Fruit fly (Drosophila melanogaster) whole organism, embryonic: Measurements from ENCODE around the gene CG13676.
A peak's percentile ranks its signal among the peaks of the same experiment; 100 is the strongest.

ENCODE experiments used
- Blimp-1 ChIP-seq: fragments of 200-800 bp; sonication (Bioruptor generic); optimal IDR thresholded peaks from 3 replicates; lab custom pipeline; 2018; ENCODE audit warnings: missing biosample characterization, missing genetic modification characterization, mild to moderate bottlenecking, moderate library complexity, missing genetic modification reagents
- C15 ChIP-seq: fragments of 200-800 bp; sonication (Bioruptor generic); IDR thresholded peaks from 3 replicates; pipeline ENCODE4 v1.3.6; 2022; ENCODE audit warnings: missing biosample characterization, missing genetic modification characterization
- CG10321 ChIP-seq: fragments of 200-800 bp; sonication (Bioruptor generic); IDR thresholded peaks from 2 replicates; pipeline ENCODE4 v1.3.6; 2022; ENCODE audit warnings: missing biosample characterization, missing genetic modification characterization
- CG1233 ChIP-seq: fragments of 200-800 bp; sonication (Bioruptor generic); optimal IDR thresholded peaks from 4 replicates; lab custom pipeline; 2018; ENCODE audit warnings: missing biosample characterization, mild to moderate bottlenecking, missing genetic modification characterization
- CG14014 ChIP-seq: fragments of 200-800 bp; sonication (Bioruptor generic); IDR thresholded peaks from 2 replicates; pipeline ENCODE4 v1.3.6; 2022; ENCODE audit warnings: missing biosample characterization, missing genetic modification characterization
- CG15601 ChIP-seq: fragments of 200-800 bp; sonication (Bioruptor generic); optimal IDR thresholded peaks from 3 replicates; lab custom pipeline; 2019; ENCODE audit warnings: missing biosample characterization, mild to moderate bottlenecking, missing genetic modification characterization, moderate library complexity
- CG1603 ChIP-seq: fragments of 200-800 bp; sonication (Bioruptor generic); optimal IDR thresholded peaks from 2 replicates; lab custom pipeline; 2019; ENCODE audit warnings: missing biosample characterization, mild to moderate bottlenecking, missing genetic modification characterization, moderate library complexity
- CG17361 ChIP-seq: fragments of 200-800 bp; sonication (Bioruptor generic); IDR thresholded peaks from 3 replicates; pipeline ENCODE4 v1.3.6; 2022; ENCODE audit warnings: missing biosample characterization, missing genetic modification characterization
- CG1792 ChIP-seq: fragments of 200-800 bp; sonication (Bioruptor generic); optimal IDR thresholded peaks from 2 replicates; lab custom pipeline; 2016; ENCODE audit warnings: missing biosample characterization, missing genetic modification characterization
- CG1832 ChIP-seq: fragments of 200-800 bp; sonication (Bioruptor generic); optimal IDR thresholded peaks from 2 replicates; lab custom pipeline; 2017; ENCODE audit warnings: missing biosample characterization, mild to moderate bottlenecking, missing genetic modification characterization, inconsistent platforms
- CG2199 ChIP-seq: fragments of 200-800 bp; sonication (Bioruptor generic); IDR thresholded peaks from 3 replicates; pipeline ENCODE4 v1.3.6; 2022; ENCODE audit warnings: missing biosample characterization, missing genetic modification characterization
- CG2712 ChIP-seq: fragments of 200-800 bp; optimal IDR thresholded peaks from 3 replicates; lab custom pipeline; 2019; ENCODE audit warnings: missing biosample characterization, mild to moderate bottlenecking, missing genetic modification characterization, moderate library complexity
- CG8924 ChIP-seq: fragments of 200-800 bp; optimal IDR thresholded peaks from 3 replicates; lab custom pipeline; 2019; ENCODE audit warnings: missing biosample characterization, mild to moderate bottlenecking, missing genetic modification characterization, moderate library complexity
- CG9437 ChIP-seq: fragments of 200-800 bp; sonication (Bioruptor generic); optimal IDR thresholded peaks from 2 replicates; lab custom pipeline; 2018; ENCODE audit warnings: missing biosample characterization, mild to moderate bottlenecking, missing genetic modification characterization
- Camta ChIP-seq: fragments of 200-800 bp; sonication (Bioruptor generic); optimal IDR thresholded peaks from 2 replicates; lab custom pipeline; 2016; ENCODE audit warnings: missing biosample characterization, missing genetic modification characterization
- D ChIP-seq, 2 experiments: fragments of 200-800 bp in 1 of 2; fragments of >200 bp in 1 of 2; sonication (Bioruptor generic) in 1 of 2; optimal IDR thresholded peaks; 2 replicates in 1 of 2; 3 replicates in 1 of 2; lab custom pipeline; 2017; ENCODE audit warnings: mild to moderate bottlenecking in 1 of 2, missing biosample characterization in 1 of 2, missing genetic modification characterization in 1 of 2, missing genetic modification reagents in 1 of 2
- Dbx ChIP-seq: fragments of 200-800 bp; sonication (Bioruptor generic); IDR thresholded peaks from 3 replicates; pipeline ENCODE4 v1.3.6; 2022; ENCODE audit warnings: missing biosample characterization, missing genetic modification characterization
- Dp ChIP-seq: fragments of 200-800 bp; sonication (Bioruptor generic); optimal IDR thresholded peaks from 2 replicates; lab custom pipeline; 2018; ENCODE audit warnings: missing biosample characterization, mild to moderate bottlenecking, missing genetic modification characterization, moderate library complexity
- E2f2 ChIP-seq: fragments of 200-800 bp; sonication (Bioruptor generic); IDR thresholded peaks from 2 replicates; pipeline ENCODE4 v1.3.6; 2022; ENCODE audit warnings: missing biosample characterization, missing genetic modification characterization
- Eip74EF ChIP-seq, 2 experiments: fragments of 200-800 bp in 1 of 2; fragments of >200 bp in 1 of 2; sonication (Bioruptor generic) in 1 of 2; optimal IDR thresholded peaks; 2 replicates each; lab custom pipeline; 2017 to 2019; ENCODE audit warnings: missing biosample characterization in 2 of 2, missing genetic modification characterization in 2 of 2, mild to moderate bottlenecking in 1 of 2, moderate library complexity in 1 of 2
- Elba2 ChIP-seq: fragments of 200-800 bp; sonication (Bioruptor generic); optimal IDR thresholded peaks from 3 replicates; lab custom pipeline; 2016; ENCODE audit warnings: missing biosample characterization, missing genetic modification characterization
- Fer3 ChIP-seq: fragments of 200-800 bp; sonication (Bioruptor generic); optimal IDR thresholded peaks from 2 replicates; lab custom pipeline; 2018; ENCODE audit warnings: missing biosample characterization, mild to moderate bottlenecking, missing genetic modification characterization, moderate library complexity
- Gsc ChIP-seq: fragments of 200-800 bp; sonication (Bioruptor generic); IDR thresholded peaks from 2 replicates; pipeline ENCODE4 v1.3.6; 2022; ENCODE audit warnings: missing biosample characterization, missing genetic modification characterization
- Lim3 ChIP-seq: fragments of 200-800 bp; sonication (Bioruptor generic); IDR thresholded peaks from 2 replicates; pipeline ENCODE4 v1.3.6; 2022; ENCODE audit warnings: missing biosample characterization, missing genetic modification characterization
- NK7.1 ChIP-seq: fragments of 200-800 bp; sonication (Bioruptor generic); optimal IDR thresholded peaks from 3 replicates; lab custom pipeline; 2016; ENCODE audit warnings: missing biosample characterization, missing genetic modification characterization
- Ptx1 ChIP-seq: fragments of 200-800 bp; sonication (Bioruptor generic); IDR thresholded peaks from 2 replicates; pipeline ENCODE4 v1.3.6; 2022; ENCODE audit warnings: missing biosample characterization, missing genetic modification characterization
- Ravus ChIP-seq: fragments of 200-800 bp; sonication (Bioruptor generic); IDR thresholded peaks from 2 replicates; pipeline ENCODE4 v1.3.6; 2022; ENCODE audit warnings: missing biosample characterization, missing genetic modification characterization
- Rfx ChIP-seq: fragments of 200-800 bp; sonication (Bioruptor generic); IDR thresholded peaks from 2 replicates; pipeline ENCODE4 v1.3.6; 2022; ENCODE audit warnings: missing biosample characterization, missing genetic modification characterization
- Scr ChIP-seq: fragments of 200-800 bp; sonication (Bioruptor generic); IDR thresholded peaks from 2 replicates; pipeline ENCODE4 v1.3.6; 2022; ENCODE audit warnings: missing biosample characterization, missing genetic modification characterization; ENCODE audit not compliant: partially characterized antibody
- Sin3A ChIP-seq: fragments of >200 bp; optimal IDR thresholded peaks from 2 replicates; lab custom pipeline; 2018
- Vsx1 ChIP-seq: fragments of 200-800 bp; sonication (Bioruptor generic); optimal IDR thresholded peaks from 2 replicates; lab custom pipeline; 2017; ENCODE audit warnings: missing biosample characterization, mild to moderate bottlenecking, missing genetic modification characterization, missing genetic modification reagents
- Xrp1 ChIP-seq: fragments of 200-800 bp; sonication (Bioruptor generic); IDR thresholded peaks from 2 replicates; pipeline ENCODE4 v1.3.6; 2022; ENCODE audit warnings: missing biosample characterization, missing genetic modification characterization
- croc ChIP-seq: fragments of 200-800 bp; sonication (Bioruptor generic); conservative IDR thresholded peaks from 3 replicates; pipeline ENCODE4 v1.3.6; 2022; ENCODE audit warnings: missing biosample characterization, missing genetic modification characterization
- danr ChIP-seq: fragments of 200-800 bp; sonication (Bioruptor generic); IDR thresholded peaks from 2 replicates; pipeline ENCODE4 v1.3.6; 2022; ENCODE audit warnings: missing biosample characterization, missing genetic modification characterization
- dysf ChIP-seq: fragments of 200-800 bp; sonication (Bioruptor generic); IDR thresholded peaks from 3 replicates; pipeline ENCODE4 v1.3.6; 2022; ENCODE audit warnings: missing biosample characterization, missing genetic modification characterization
- grau ChIP-seq: fragments of 200-800 bp; optimal IDR thresholded peaks from 3 replicates; lab custom pipeline; 2019; ENCODE audit warnings: missing biosample characterization, mild to moderate bottlenecking, missing genetic modification characterization, moderate library complexity
- gsb-n ChIP-seq: fragments of 200-800 bp; sonication (Bioruptor generic); optimal IDR thresholded peaks from 3 replicates; lab custom pipeline; 2018; ENCODE audit warnings: missing biosample characterization, mild to moderate bottlenecking, missing genetic modification characterization
- lilli ChIP-seq: fragments of 200-800 bp; sonication (Bioruptor generic); optimal IDR thresholded peaks from 3 replicates; lab custom pipeline; 2016; ENCODE audit warnings: missing biosample characterization, missing genetic modification characterization
- maf-S ChIP-seq: fragments of 200-800 bp; sonication (Bioruptor generic); optimal IDR thresholded peaks from 2 replicates; lab custom pipeline; 2016; ENCODE audit warnings: missing biosample characterization, missing genetic modification characterization
- p53 ChIP-seq: fragments of 200-800 bp; sonication (Bioruptor generic); optimal IDR thresholded peaks from 2 replicates; lab custom pipeline; 2016; ENCODE audit warnings: missing biosample characterization, missing genetic modification characterization
- pho ChIP-seq: fragments of 200-800 bp; sonication (Bioruptor generic); optimal IDR thresholded peaks from 2 replicates; lab custom pipeline; 2016; ENCODE audit warnings: missing biosample characterization, missing genetic modification characterization
- pita ChIP-seq: fragments of 200-800 bp; sonication (Bioruptor generic); optimal IDR thresholded peaks from 2 replicates; lab custom pipeline; 2017; ENCODE audit warnings: missing biosample characterization, mild to moderate bottlenecking, missing genetic modification characterization
- prd ChIP-seq, 3 experiments: fragments of >200 bp in 2 of 3; fragments of 200-800 bp in 1 of 3; sonication (Bioruptor generic) in 1 of 3; optimal IDR thresholded peaks in 2 of 3; IDR thresholded peaks in 1 of 3; 2 replicates in 2 of 3; 3 replicates in 1 of 3; pipeline versions ENCODE4 v1.3.6 to Lab custom; 2017 to 2022; ENCODE audit warnings: missing biosample characterization in 1 of 3, missing genetic modification characterization in 1 of 3
- pzg ChIP-seq: fragments of 200-800 bp; sonication (Bioruptor generic); optimal IDR thresholded peaks from 3 replicates; lab custom pipeline; 2018; ENCODE audit warnings: missing biosample characterization, mild to moderate bottlenecking, missing genetic modification characterization, moderate library complexity
- salm ChIP-seq: fragments of 200-800 bp; sonication (Bioruptor generic); optimal IDR thresholded peaks from 2 replicates; lab custom pipeline; 2018; ENCODE audit warnings: missing biosample characterization, mild to moderate bottlenecking, missing genetic modification characterization
- sob ChIP-seq: fragments of 200-800 bp; sonication (Bioruptor generic); IDR thresholded peaks from 2 replicates; pipeline ENCODE4 v1.3.6; 2022; ENCODE audit warnings: missing biosample characterization, missing genetic modification characterization
- trem ChIP-seq: fragments of 200-800 bp; optimal IDR thresholded peaks from 3 replicates; lab custom pipeline; 2019; ENCODE audit warnings: missing biosample characterization, mild to moderate bottlenecking, missing genetic modification characterization, moderate library complexity
- ttk ChIP-seq: fragments of 200-800 bp; sonication (Bioruptor generic); IDR thresholded peaks from 2 replicates; pipeline ENCODE4 v2.1.2; 2022; ENCODE audit warnings: missing biosample characterization, missing genetic modification characterization
- tx ChIP-seq: fragments of 200-800 bp; sonication (Bioruptor generic); optimal IDR thresholded peaks from 2 replicates; lab custom pipeline; 2016; ENCODE audit warnings: missing biosample characterization, missing genetic modification characterization

The CG13676 gene

DNA sequence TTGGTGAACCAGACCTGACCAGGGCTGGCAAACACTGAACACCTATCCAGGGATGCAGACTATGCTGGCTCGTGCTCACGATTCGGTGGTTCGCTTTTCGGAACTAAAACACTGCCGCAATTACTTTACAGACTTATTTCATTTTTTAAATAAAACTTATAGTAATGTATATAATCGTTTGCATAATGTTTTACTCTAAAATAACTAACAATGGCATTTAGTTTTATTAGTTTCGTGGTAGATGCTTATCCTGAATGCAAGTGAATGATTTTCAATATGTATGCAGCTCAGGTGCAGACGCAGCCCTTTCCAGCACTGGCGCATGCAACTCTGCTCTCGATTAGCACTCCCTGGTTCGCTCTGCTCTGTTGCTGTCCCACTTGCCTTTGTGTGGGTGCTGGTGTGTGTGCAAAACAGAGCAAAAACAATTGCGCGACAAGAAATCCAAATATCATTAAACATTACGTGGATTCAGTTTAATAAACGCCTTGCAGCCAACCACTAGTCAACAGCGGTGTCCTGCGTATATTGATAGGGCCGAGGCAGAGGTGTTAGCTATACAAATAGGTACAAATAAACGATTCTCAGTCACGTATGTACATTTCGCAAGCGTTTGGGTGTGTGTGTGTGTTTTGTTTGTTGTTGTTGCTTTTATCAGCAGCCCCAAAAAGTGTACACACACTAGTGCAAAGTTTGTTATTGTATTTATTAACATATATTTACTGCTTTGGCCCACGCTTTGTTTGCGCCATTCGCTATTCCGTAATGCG, 35.2 kb upstream of the CG13676 start, which contains the start of the genes ERR and Atg18a (continued):
- peak; percentile 83 for TF ChIP-seq trem (tag; lab: Kevin White, UChicago)
- peak; percentile 65 for TF ChIP-seq E2f2 (GFP tag; lab: Robert Waterston, UW)
- peak; percentile 88 for TF ChIP-seq pzg (GFP tag; lab: Kevin White, UChicago)
- peak; percentile 94 for TF ChIP-seq Rfx (GFP tag; lab: Robert Waterston, UW)
- TF ChIP-seq lilli (GFP tag; lab: Kevin White, UChicago) = peak; percentile 92
- TF ChIP-seq Camta (GFP tag; lab: Kevin White, UChicago) = peak; percentile 56
- TF ChIP-seq croc (GFP tag; lab: Robert Waterston, UW) = peak; percentile 85
- peak; percentile 81 for TF ChIP-seq ttk
- TF ChIP-seq Elba2 (GFP tag; lab: Kevin White, UChicago) = peak; percentile 73
- TF ChIP-seq Lim3 (GFP tag; lab: Robert Waterston, UW) = peak; percentile 45; the same call in 1 of the 2 replicates
- peak; percentile 89 for TF ChIP-seq CG2712
- peak; percentile 79 for TF ChIP-seq maf-S (GFP tag; lab: Kevin White, UChicago)
- peak; percentile 93 for TF ChIP-seq sob
- peak; percentile 23 for TF ChIP-seq CG1832 (GFP tag; lab: Kevin White, UChicago)
- no peak for TF ChIP-seq CG9437 (GFP tag; lab: Kevin White, UChicago)
- TF ChIP-seq Fer3 (tag; lab: Kevin White, UChicago) = peak; percentile 82
- TF ChIP-seq CG2199 (GFP tag; lab: Robert Waterston, UW) = peak; percentile 51; the same call in 1 of the 3 replicates
- peak; percentile 85 for TF ChIP-seq CG14014 (GFP tag; lab: Robert Waterston, UW)
- TF ChIP-seq CG1603 (tag; lab: Kevin White, UChicago) = peak; percentile 72
- TF ChIP-seq Blimp-1 = peak; percentile 60
- TF ChIP-seq Ptx1 (GFP tag; lab: Robert Waterston, UW) = peak; percentile 92
- TF ChIP-seq pita (GFP tag; lab: Kevin White, UChicago) = no peak
- TF ChIP-seq CG1792 (GFP tag; lab: Kevin White, UChicago) = peak; percentile 36
- TF ChIP-seq Sin3A = peak; percentile 98
- TF ChIP-seq Xrp1 (GFP tag; lab: Robert Waterston, UW) = peak; percentile 80
- TF ChIP-seq C15 (GFP tag; lab: Robert Waterston, UW) = peak; percentile 19; the same call in 1 of the 3 replicates
- peak; percentile 39 for TF ChIP-seq D (optimal IDR thresholded peaks at IDR 0.05; lab: Kevin White, UChicago)
- peak; percentile 79 for TF ChIP-seq D (GFP tag; optimal IDR thresholded peaks at IDR 0.05; lab: Kevin White, UChicago)
- peak; percentile 92 for TF ChIP-seq CG17361 (GFP tag; lab: Robert Waterston, UW)
- TF ChIP-seq CG8924 (tag; lab: Kevin White, UChicago) = peak; percentile 82
- TF ChIP-seq grau (tag; lab: Kevin White, UChicago) = peak; percentile 85
- peak; percentile 77 for TF ChIP-seq CG1233 (GFP tag; lab: Kevin White, UChicago)
- TF ChIP-seq CG10321 (GFP tag; lab: Robert Waterston, UW) = peak; percentile 69
- peak; percentile 86 for TF ChIP-seq Dbx
- TF ChIP-seq Dp (GFP tag; lab: Kevin White, UChicago) = peak; percentile 27
- TF ChIP-seq Ravus (GFP tag; lab: Robert Waterston, UW) = peak; percentile 41
- peak; percentile 82 for TF ChIP-seq tx
- TF ChIP-seq danr = peak; percentile 79; the same call in 1 of the 2 replicates
- peak; percentile 8 for TF ChIP-seq p53 (GFP tag; lab: Kevin White, UChicago)
- peak; percentile 16 for TF ChIP-seq salm (tag; lab: Kevin White, UChicago)
- peak; percentile 61 for TF ChIP-seq Gsc (GFP tag; lab: Robert Waterston, UW)
- no peak for TF ChIP-seq prd (optimal IDR thresholded peaks at IDR 0.05; lab: Kevin White, UChicago)
- TF ChIP-seq prd (GFP tag; IDR thresholded peaks at IDR 0.05; lab: Robert Waterston, UW) = peak; percentile 93
- TF ChIP-seq dysf (GFP tag; lab: Robert Waterston, UW) = peak; percentile 90
- no peak for TF ChIP-seq gsb-n
- peak; percentile 52 for TF ChIP-seq NK7.1 (GFP tag; lab: Kevin White, UChicago)
- peak; percentile 41 for TF ChIP-seq Vsx1 (GFP tag; lab: Kevin White, UChicago)
- no peak for TF ChIP-seq Eip74EF (GFP tag; optimal IDR thresholded peaks at IDR 0.05; lab: Kevin White, UChicago)
- peak; percentile 73 for TF ChIP-seq Scr (GFP tag; lab: Robert Waterston, UW)
- peak; percentile 86 for TF ChIP-seq pho
- TF ChIP-seq CG15601 = peak; percentile 87
